Fruit fly (Drosophila melanogaster) whole organism, embryonic: ENCODE results near the gene Gnpat.

Source experiments
- Abd-B ChIP-seq: fragments of 200-800 bp; sonication (Bioruptor generic); optimal IDR thresholded peaks from 2 replicates; lab custom pipeline; 2018; ENCODE audit warnings: missing biosample characterization, mild to moderate bottlenecking, missing genetic modification characterization, moderate library complexity
- B-H2 ChIP-seq: fragments of 200-800 bp; sonication (Bioruptor generic); optimal IDR thresholded peaks from 2 replicates; lab custom pipeline; 2018; ENCODE audit warnings: missing biosample characterization, mild to moderate bottlenecking, missing genetic modification characterization
- CG10147 ChIP-seq: fragments of 200-800 bp; sonication (Bioruptor generic); optimal IDR thresholded peaks from 2 replicates; lab custom pipeline; 2019; ENCODE audit warnings: missing biosample characterization, mild to moderate bottlenecking, missing genetic modification characterization, moderate library complexity
- CG10979 ChIP-seq: fragments of 200-800 bp; sonication (Bioruptor generic); optimal IDR thresholded peaks from 2 replicates; lab custom pipeline; 2018; ENCODE audit warnings: missing biosample characterization, mild to moderate bottlenecking, missing genetic modification characterization, moderate library complexity
- CG11085 ChIP-seq: fragments of 200-800 bp; sonication (Bioruptor generic); IDR thresholded peaks from 2 replicates; pipeline ENCODE4 v1.3.6; 2022; ENCODE audit warnings: missing biosample characterization, missing genetic modification characterization
- CG11695 ChIP-seq: fragments of 200-800 bp; sonication (Bioruptor generic); IDR thresholded peaks from 3 replicates; pipeline ENCODE4 v1.3.6; 2022; ENCODE audit warnings: missing biosample characterization, missing genetic modification characterization
- CG12769 ChIP-seq: fragments of 200-800 bp; sonication (Bioruptor generic); optimal IDR thresholded peaks from 2 replicates; lab custom pipeline; 2019; ENCODE audit warnings: missing biosample characterization, mild to moderate bottlenecking, missing genetic modification characterization, moderate library complexity
- CG15514 ChIP-seq: fragments of 200-800 bp; sonication (Bioruptor generic); optimal IDR thresholded peaks from 3 replicates; lab custom pipeline; 2017; ENCODE audit warnings: missing biosample characterization, missing genetic modification characterization, mild to moderate bottlenecking, moderate library complexity, missing genetic modification reagents
- CG17361 ChIP-seq: fragments of 200-800 bp; sonication (Bioruptor generic); IDR thresholded peaks from 3 replicates; pipeline ENCODE4 v1.3.6; 2022; ENCODE audit warnings: missing biosample characterization, missing genetic modification characterization
- CG17802 ChIP-seq: fragments of 200-800 bp; sonication (Bioruptor generic); optimal IDR thresholded peaks from 2 replicates; lab custom pipeline; 2018; ENCODE audit warnings: missing biosample characterization, mild to moderate bottlenecking, missing genetic modification characterization, moderate library complexity
- CG18599 ChIP-seq: fragments of 200-800 bp; sonication (Bioruptor generic); optimal IDR thresholded peaks from 3 replicates; lab custom pipeline; 2017; ENCODE audit warnings: missing biosample characterization, missing genetic modification characterization, mild to moderate bottlenecking, moderate library complexity, missing genetic modification reagents
- CG31365 ChIP-seq: fragments of 200-800 bp; sonication (Bioruptor generic); optimal IDR thresholded peaks from 2 replicates; lab custom pipeline; 2018; ENCODE audit warnings: missing biosample characterization, mild to moderate bottlenecking, missing genetic modification characterization
- CG4360 ChIP-seq: fragments of 200-800 bp; sonication (Bioruptor generic); IDR thresholded peaks from 2 replicates; pipeline ENCODE4 v1.3.6; 2022; ENCODE audit warnings: missing biosample characterization, missing genetic modification characterization
- CG43689 ChIP-seq: fragments of 200-800 bp; sonication (Bioruptor generic); IDR thresholded peaks from 2 replicates; pipeline ENCODE4 v1.3.6; 2022; ENCODE audit warnings: missing biosample characterization, missing genetic modification characterization
- CG6683 ChIP-seq: fragments of 200-800 bp; sonication (Bioruptor generic); optimal IDR thresholded peaks from 2 replicates; lab custom pipeline; 2017; ENCODE audit warnings: missing biosample characterization, mild to moderate bottlenecking, missing genetic modification characterization, missing genetic modification reagents
- CG7271 ChIP-seq: fragments of 200-800 bp; sonication (Bioruptor generic); optimal IDR thresholded peaks from 2 replicates; lab custom pipeline; 2018; ENCODE audit warnings: missing biosample characterization, mild to moderate bottlenecking, missing genetic modification characterization, moderate library complexity
- CG8281 ChIP-seq: fragments of 200-800 bp; sonication (Bioruptor generic); optimal IDR thresholded peaks from 2 replicates; lab custom pipeline; 2018; ENCODE audit warnings: missing biosample characterization, mild to moderate bottlenecking, missing genetic modification characterization, moderate library complexity
- Camta ChIP-seq: fragments of 200-800 bp; sonication (Bioruptor generic); optimal IDR thresholded peaks from 2 replicates; lab custom pipeline; 2016; ENCODE audit warnings: missing biosample characterization, missing genetic modification characterization
- D ChIP-seq, 2 experiments: fragments of 200-800 bp in 1 of 2; fragments of >200 bp in 1 of 2; sonication (Bioruptor generic) in 1 of 2; optimal IDR thresholded peaks; 2 replicates in 1 of 2; 3 replicates in 1 of 2; lab custom pipeline; 2017; ENCODE audit warnings: mild to moderate bottlenecking in 1 of 2, missing biosample characterization in 1 of 2, missing genetic modification characterization in 1 of 2, missing genetic modification reagents in 1 of 2
- Dfd ChIP-seq, 2 experiments: fragments of >200 bp; optimal IDR thresholded peaks; 2 replicates each; lab custom pipeline; 2017; ENCODE audit warnings: missing biosample characterization in 2 of 2, missing genetic modification characterization in 2 of 2
- Dll ChIP-seq: fragments of 200-800 bp; sonication (Bioruptor generic); IDR thresholded peaks from 4 replicates; pipeline ENCODE4 v1.3.6; 2022; ENCODE audit warnings: missing biosample characterization, missing genetic modification characterization; ENCODE audit not compliant: partially characterized antibody
- ERR ChIP-seq: fragments of 200-800 bp; sonication (Bioruptor generic); optimal IDR thresholded peaks from 2 replicates; lab custom pipeline; 2016; ENCODE audit warnings: missing biosample characterization, missing genetic modification characterization
- Eip74EF ChIP-seq, 2 experiments: fragments of 200-800 bp in 1 of 2; fragments of >200 bp in 1 of 2; sonication (Bioruptor generic) in 1 of 2; optimal IDR thresholded peaks; 2 replicates each; lab custom pipeline; 2017 to 2019; ENCODE audit warnings: missing biosample characterization in 2 of 2, missing genetic modification characterization in 2 of 2, mild to moderate bottlenecking in 1 of 2, moderate library complexity in 1 of 2
- Gsc ChIP-seq: fragments of 200-800 bp; sonication (Bioruptor generic); IDR thresholded peaks from 2 replicates; pipeline ENCODE4 v1.3.6; 2022; ENCODE audit warnings: missing biosample characterization, missing genetic modification characterization
- H2.0 ChIP-seq: fragments of 200-800 bp; sonication (Bioruptor generic); IDR thresholded peaks from 2 replicates; pipeline ENCODE4 v1.3.6; 2022; ENCODE audit warnings: missing biosample characterization, missing genetic modification characterization
- Hmr ChIP-seq: fragments of 200-800 bp; sonication (Bioruptor generic); optimal IDR thresholded peaks from 3 replicates; lab custom pipeline; 2017; ENCODE audit warnings: mild to moderate bottlenecking, missing biosample characterization, missing genetic modification reagents, missing genetic modification characterization
- Hsf ChIP-seq: fragments of 200-800 bp; sonication (Bioruptor generic); optimal IDR thresholded peaks from 3 replicates; lab custom pipeline; 2016; ENCODE audit warnings: missing biosample characterization, missing genetic modification characterization
- Jarid2 ChIP-seq: fragments of 200-800 bp; sonication (Bioruptor generic); optimal IDR thresholded peaks from 3 replicates; lab custom pipeline; 2017; ENCODE audit warnings: mild to moderate bottlenecking, missing biosample characterization, missing genetic modification reagents, missing genetic modification characterization
- Med ChIP-seq: fragments of 200-800 bp; sonication (Bioruptor generic); peaks from one replicate; lab custom pipeline; 2016; ENCODE audit warnings: missing biosample characterization, missing genetic modification characterization, mild to moderate bottlenecking, inconsistent platforms, moderate library complexity
- PHDP ChIP-seq: fragments of 200-800 bp; sonication (Bioruptor generic); optimal IDR thresholded peaks from 3 replicates; lab custom pipeline; 2018; ENCODE audit warnings: missing biosample characterization, mild to moderate bottlenecking, missing genetic modification characterization, moderate library complexity
- Scr ChIP-seq: fragments of 200-800 bp; sonication (Bioruptor generic); IDR thresholded peaks from 2 replicates; pipeline ENCODE4 v1.3.6; 2022; ENCODE audit warnings: missing biosample characterization, missing genetic modification characterization; ENCODE audit not compliant: partially characterized antibody
- Side ChIP-seq: fragments of 200-800 bp; sonication (Bioruptor generic); optimal IDR thresholded peaks from 2 replicates; lab custom pipeline; 2016; ENCODE audit warnings: missing biosample characterization, missing genetic modification characterization
- Stat92E ChIP-seq, 3 experiments: fragments of >200 bp in 2 of 3; fragments of 200-800 bp in 1 of 3; sonication (Bioruptor generic) in 1 of 3; optimal IDR thresholded peaks; 2 replicates each; lab custom pipeline; 2017 to 2019; ENCODE audit warnings: missing biosample characterization in 3 of 3, missing genetic modification characterization in 3 of 3, mild to moderate bottlenecking in 1 of 3, moderate library complexity in 1 of 3
- chm ChIP-seq: fragments of 200-800 bp; sonication (Bioruptor generic); IDR thresholded peaks from 2 replicates; pipeline ENCODE4 v1.3.6; 2022; ENCODE audit warnings: missing biosample characterization, missing genetic modification characterization
- ftz-f1 ChIP-seq: fragments of 200-800 bp; sonication (Bioruptor generic); optimal IDR thresholded peaks from 2 replicates; lab custom pipeline; 2016; ENCODE audit warnings: missing biosample characterization, missing genetic modification characterization
- gcm ChIP-seq: fragments of 200-800 bp; sonication (Bioruptor generic); optimal IDR thresholded peaks from 2 replicates; lab custom pipeline; 2019; ENCODE audit warnings: missing biosample characterization, mild to moderate bottlenecking, missing genetic modification characterization, moderate library complexity
- gfzf ChIP-seq: fragments of 200-800 bp; sonication (Bioruptor generic); optimal IDR thresholded peaks from 2 replicates; lab custom pipeline; 2016; ENCODE audit warnings: missing biosample characterization, mild to moderate bottlenecking, missing genetic modification characterization, moderate library complexity
- gt ChIP-seq: fragments of 200-800 bp; sonication (Bioruptor generic); IDR thresholded peaks from 2 replicates; pipeline ENCODE4 v1.3.6; 2022; ENCODE audit warnings: missing biosample characterization, missing genetic modification characterization
- her ChIP-seq: fragments of 200-800 bp; sonication (Bioruptor generic); optimal IDR thresholded peaks from 2 replicates; lab custom pipeline; 2016; ENCODE audit warnings: missing biosample characterization, missing genetic modification characterization
- inv ChIP-seq: fragments of 200-800 bp; sonication (Bioruptor generic); IDR thresholded peaks from 2 replicates; pipeline ENCODE4 v1.3.6; 2022; ENCODE audit warnings: missing biosample characterization, missing genetic modification characterization; ENCODE audit not compliant: partially characterized antibody
- jumu ChIP-seq: fragments of 200-800 bp; sonication (Bioruptor generic); optimal IDR thresholded peaks from 3 replicates; lab custom pipeline; 2016; ENCODE audit warnings: missing biosample characterization, missing genetic modification characterization
- nmo ChIP-seq: fragments of 200-800 bp; sonication (Bioruptor generic); optimal IDR thresholded peaks from 2 replicates; lab custom pipeline; 2018; ENCODE audit warnings: missing biosample characterization, mild to moderate bottlenecking, missing genetic modification characterization, moderate library complexity
- pho ChIP-seq: fragments of 200-800 bp; sonication (Bioruptor generic); optimal IDR thresholded peaks from 2 replicates; lab custom pipeline; 2016; ENCODE audit warnings: missing biosample characterization, missing genetic modification characterization
- sd ChIP-seq: fragments of 200-800 bp; sonication (Bioruptor generic); optimal IDR thresholded peaks from 3 replicates; lab custom pipeline; 2018; ENCODE audit warnings: missing biosample characterization, mild to moderate bottlenecking, missing genetic modification characterization, moderate library complexity
- sima ChIP-seq: fragments of 200-800 bp; sonication (Bioruptor generic); optimal IDR thresholded peaks from 2 replicates; lab custom pipeline; 2016; ENCODE audit warnings: missing biosample characterization, missing genetic modification characterization
- trem ChIP-seq: fragments of 200-800 bp; optimal IDR thresholded peaks from 3 replicates; lab custom pipeline; 2019; ENCODE audit warnings: missing biosample characterization, mild to moderate bottlenecking, missing genetic modification characterization, moderate library complexity
- zfh2 ChIP-seq: fragments of 200-800 bp; sonication (Bioruptor generic); optimal IDR thresholded peaks from 2 replicates; lab custom pipeline; 2016; ENCODE audit warnings: missing biosample characterization, missing genetic modification characterization

Gnpat gene

dm6 chr3R:25445546-25446400, 45.0 kb downstream of the Gnpat start (continued):
- TF ChIP-seq jumu (peak; percentile 72), Camta (GFP tag; lab: Kevin White, UChicago) (peak; percentile 54), Stat92E (GFP tag; optimal IDR thresholded peaks at IDR 0.05; lab: Kevin White, UChicago) (no peak), zfh2 (no peak), chm (GFP tag; lab: Robert Waterston, UW) (peak; percentile 69; the same call in 1 of the 2 replicates), Abd-B (peak; percentile 66), inv (GFP tag; lab: Robert Waterston, UW) (no peak), CG15514 (GFP tag; lab: Kevin White, UChicago) (no peak), Gsc (no peak), CG43689 (GFP tag; lab: Robert Waterston, UW) (no peak), Eip74EF (GFP tag; optimal IDR thresholded peaks at IDR 0.05; lab: Kevin White, UChicago) (peak in 1 of 2 experiments; percentile 44), CG12769 (tag; lab: Kevin White, UChicago) (peak; percentile 24), CG7271 (tag; lab: Kevin White, UChicago) (peak; percentile 46), CG31365 (tag; lab: Kevin White, UChicago) (no peak), Hmr (GFP tag; lab: Kevin White, UChicago) (no peak), CG10979 (tag; lab: Kevin White, UChicago) (peak; percentile 88), Side (GFP tag; lab: Kevin White, UChicago) (peak; percentile 33), sima (no peak), sd (tag; lab: Kevin White, UChicago) (no peak), pho (GFP tag; lab: Kevin White, UChicago) (no peak), gt (GFP tag; lab: Robert Waterston, UW) (no peak), CG17802 (tag; lab: Kevin White, UChicago) (peak; percentile 36), ERR (GFP tag; lab: Kevin White, UChicago) (no peak), Dfd (GFP tag; optimal IDR thresholded peaks at IDR 0.05; lab: Kevin White, UChicago) (no peak), CG17361 (GFP tag; lab: Robert Waterston, UW) (peak; percentile 78), trem (peak; percentile 77), PHDP (tag; lab: Kevin White, UChicago) (peak; percentile 72), Dll (GFP tag; lab: Robert Waterston, UW) (0 out of 4 replicates have a peak, but pooled peaks have one; percentile 46), H2.0 (GFP tag; lab: Robert Waterston, UW) (peak; percentile 43), nmo (peak; percentile 87), gfzf (no peak), gcm (GFP tag; lab: Kevin White, UChicago) (peak; percentile 79), CG10147 (GFP tag; lab: Kevin White, UChicago) (no peak), CG6683 (GFP tag; lab: Kevin White, UChicago) (no peak), D (optimal IDR thresholded peaks at IDR 0.05; lab: Kevin White, UChicago) (no peak), D (GFP tag; optimal IDR thresholded peaks at IDR 0.05; lab: Kevin White, UChicago) (peak; percentile 60), Scr (GFP tag; lab: Robert Waterston, UW) (no peak), CG8281 (tag; lab: Kevin White, UChicago) (peak; percentile 87), Med (GFP tag; lab: Kevin White, UChicago) (peak; percentile 62), Jarid2 (GFP tag; lab: Kevin White, UChicago) (no peak), Hsf (peak; percentile 66), CG18599 (GFP tag; lab: Kevin White, UChicago) (peak; percentile 28), CG4360 (GFP tag; lab: Robert Waterston, UW) (no peak), B-H2 (GFP tag; lab: Kevin White, UChicago) (no peak), ftz-f1 (GFP tag; lab: Kevin White, UChicago) (no peak), CG11695 (GFP tag; lab: Robert Waterston, UW) (peak; percentile 71), CG11085 (GFP tag; lab: Robert Waterston, UW) (no peak), her (peak; percentile 7)
